Worm (Caenorhabditis elegans) whole organism, L4 larva: ENCODE measurements around the gene ttr-46.

Experiments
- F37D6.2 ChIP-seq: sonication (generic microtip); optimal IDR thresholded peaks from 2 replicates; lab custom pipeline; 2016; ENCODE audit warnings: mild to moderate bottlenecking, missing genetic modification characterization, missing compliant biosample characterization
- R02D3.7 ChIP-seq: fragments of 150-350 bp; sonication (generic microtip); optimal IDR thresholded peaks from 3 replicates; lab custom pipeline; 2014; ENCODE audit warnings: missing biosample characterization, missing genetic modification characterization
- T26A8.4 ChIP-seq: fragments of 200-800 bp; sonication (Bioruptor generic); IDR thresholded peaks from 2 replicates; pipeline ENCODE4 v1.3.6; 2022; ENCODE audit warnings: missing genetic modification characterization, missing compliant biosample characterization
- aly-2 ChIP-seq: sonication (generic microtip); optimal IDR thresholded peaks from 2 replicates; lab custom pipeline; 2018; ENCODE audit warnings: missing biosample characterization, missing genetic modification characterization
- ceh-28 ChIP-seq: fragments of 150-350 bp; optimal IDR thresholded peaks from 2 replicates; lab custom pipeline; 2014; ENCODE audit warnings: missing biosample characterization, missing genetic modification reagents, missing genetic modification characterization
- ceh-32 ChIP-seq: sonication (generic microtip); optimal IDR thresholded peaks from 2 replicates; lab custom pipeline; 2016; ENCODE audit warnings: mild to moderate bottlenecking, missing genetic modification characterization, missing compliant biosample characterization; ENCODE audit not compliant: poor library complexity
- ceh-62 ChIP-seq: sonication (generic microtip); optimal IDR thresholded peaks from 2 replicates; lab custom pipeline; 2017; ENCODE audit warnings: missing biosample characterization, missing genetic modification characterization
- ctbp-1 ChIP-seq: fragments of 200-800 bp; sonication (Bioruptor generic); IDR thresholded peaks from 2 replicates; pipeline ENCODE4 v1.3.6; 2022; ENCODE audit warnings: missing genetic modification reagents, missing genetic modification characterization, missing compliant biosample characterization
- dmd-6 ChIP-seq: fragments of 200-800 bp; sonication (Bioruptor generic); IDR thresholded peaks from 2 replicates; pipeline ENCODE4 v1.3.6; 2022; ENCODE audit warnings: missing genetic modification reagents, missing genetic modification characterization, missing compliant biosample characterization
- dmd-9 ChIP-seq: fragments of 200-800 bp; sonication (Bioruptor generic); IDR thresholded peaks from 2 replicates; pipeline ENCODE4 v1.3.6; 2022; ENCODE audit warnings: missing genetic modification reagents, missing genetic modification characterization, missing compliant biosample characterization
- dpl-1 ChIP-seq: fragments of 150-350 bp; optimal IDR thresholded peaks from 2 replicates; lab custom pipeline; 2014; ENCODE audit warnings: missing biosample characterization, missing genetic modification reagents, missing genetic modification characterization
- fkh-10 ChIP-seq: fragments of 150-350 bp; optimal IDR thresholded peaks from 2 replicates; lab custom pipeline; 2014; ENCODE audit warnings: missing biosample characterization, missing genetic modification reagents, missing genetic modification characterization
- gei-8 ChIP-seq: fragments of 200-800 bp; sonication (Bioruptor generic); optimal IDR thresholded peaks from 2 replicates; lab custom pipeline; 2018; ENCODE audit warnings: mild to moderate bottlenecking, missing genetic modification characterization, missing compliant biosample characterization
- hif-1 ChIP-seq, 2 experiments: sonication (generic microtip); optimal IDR thresholded peaks; 2 replicates each; lab custom pipeline; 2016 to 2017; ENCODE audit warnings: missing compliant biosample characterization in 2 of 2, missing genetic modification characterization in 2 of 2, missing genetic modification reagents in 2 of 2, missing genotype in 2 of 2, mild to moderate bottlenecking in 1 of 2
- hlh-11 ChIP-seq: fragments of 200-800 bp; sonication (Bioruptor generic); optimal IDR thresholded peaks from 2 replicates; lab custom pipeline; 2018; ENCODE audit warnings: mild to moderate bottlenecking, missing genetic modification characterization, missing compliant biosample characterization
- hlh-30 ChIP-seq: sonication (generic microtip); optimal IDR thresholded peaks from 2 replicates; lab custom pipeline; 2017; ENCODE audit warnings: antibody characterized with exemption, mild to moderate bottlenecking, missing genetic modification characterization, missing compliant biosample characterization; ENCODE audit not compliant: insufficient read depth
- hmg-1.1 ChIP-seq: fragments of 200-800 bp; sonication (Bioruptor generic); IDR thresholded peaks from 2 replicates; pipeline ENCODE4 v1.3.6; 2022; ENCODE audit warnings: missing genetic modification reagents, missing genetic modification characterization, missing compliant biosample characterization
- lin-1 ChIP-seq: fragments of 200-800 bp; sonication (Bioruptor generic); IDR thresholded peaks from 2 replicates; pipeline ENCODE4 v1.3.6; 2022; ENCODE audit warnings: missing genetic modification reagents, missing genetic modification characterization, missing compliant biosample characterization
- lin-15B ChIP-seq: fragments of 150-350 bp; sonication (generic microtip); optimal IDR thresholded peaks from 3 replicates; lab custom pipeline; 2014; ENCODE audit warnings: missing biosample characterization, missing genetic modification characterization
- lir-3 ChIP-seq: sonication (generic microtip); optimal IDR thresholded peaks from 2 replicates; lab custom pipeline; 2016; ENCODE audit warnings: mild to moderate bottlenecking, missing genetic modification characterization, missing compliant biosample characterization
- lsy-2 ChIP-seq, 2 experiments: fragments of 150-350 bp in 1 of 2; sonication (generic microtip) in 1 of 2; optimal IDR thresholded peaks; 2 replicates each; lab custom pipeline; 2014 to 2017; ENCODE audit warnings: missing biosample characterization in 2 of 2, missing genetic modification characterization in 2 of 2
- madf-9 ChIP-seq: fragments of 200-800 bp; sonication (Bioruptor generic); conservative IDR thresholded peaks from 2 replicates; pipeline ENCODE4 v1.3.6; 2022; ENCODE audit warnings: missing genetic modification reagents, missing genetic modification characterization, missing compliant biosample characterization
- mdl-1 ChIP-seq, 2 experiments: fragments of 150-350 bp in 1 of 2; sonication (generic microtip) in 1 of 2; optimal IDR thresholded peaks; 2 replicates each; lab custom pipeline; 2014 to 2017; ENCODE audit warnings: missing biosample characterization in 2 of 2, missing genetic modification characterization in 2 of 2
- mep-1 ChIP-seq: fragments of 150-350 bp; sonication (generic microtip); optimal IDR thresholded peaks from 3 replicates; lab custom pipeline; 2014; ENCODE audit warnings: missing biosample characterization, missing genetic modification characterization
- mxl-3 ChIP-seq: fragments of 200-800 bp; sonication (Bioruptor generic); optimal IDR thresholded peaks from 2 replicates; lab custom pipeline; 2018; ENCODE audit warnings: mild to moderate bottlenecking, missing genetic modification characterization, missing compliant biosample characterization
- nhr-111 ChIP-seq: fragments of 200-800 bp; sonication (Bioruptor generic); optimal IDR thresholded peaks from 2 replicates; lab custom pipeline; 2018; ENCODE audit warnings: mild to moderate bottlenecking, missing genetic modification characterization, missing compliant biosample characterization
- nhr-28 ChIP-seq: fragments of 150-350 bp; optimal IDR thresholded peaks from 2 replicates; lab custom pipeline; 2014; ENCODE audit warnings: missing biosample characterization, missing genetic modification characterization
- nhr-42 ChIP-seq: fragments of 200-800 bp; sonication (Bioruptor generic); IDR thresholded peaks from 2 replicates; pipeline ENCODE4 v1.3.6; 2022; ENCODE audit warnings: missing genetic modification characterization, missing compliant biosample characterization
- nhr-6 ChIP-seq: fragments of 150-350 bp; optimal IDR thresholded peaks from 2 replicates; lab custom pipeline; 2014; ENCODE audit warnings: missing biosample characterization, missing genetic modification characterization
- nhr-77 ChIP-seq: fragments of 150-350 bp; optimal IDR thresholded peaks from 2 replicates; lab custom pipeline; 2014; ENCODE audit warnings: missing biosample characterization, missing genetic modification characterization
- pha-4 ChIP-seq, 2 experiments: fragments of 150-350 bp in 1 of 2; fragments of 200-800 bp in 1 of 2; sonication (Bioruptor generic) in 1 of 2; IDR thresholded peaks in 1 of 2; optimal IDR thresholded peaks in 1 of 2; 2 replicates each; pipeline versions ENCODE4 v1.3.6 to Lab custom; 2014 to 2022; ENCODE audit warnings: missing genetic modification characterization in 2 of 2, missing genetic modification reagents in 2 of 2, missing biosample characterization in 1 of 2, missing compliant biosample characterization in 1 of 2
- php-3 ChIP-seq: fragments of 200-800 bp; sonication (Bioruptor generic); IDR thresholded peaks from 2 replicates; pipeline ENCODE4 v1.3.6; 2022; ENCODE audit warnings: missing genetic modification reagents, missing genetic modification characterization, missing compliant biosample characterization
- pqm-1 ChIP-seq: sonication (generic microtip); optimal IDR thresholded peaks from 2 replicates; lab custom pipeline; 2017; ENCODE audit warnings: missing biosample characterization, missing genetic modification characterization
- rbr-2 ChIP-seq: sonication (generic microtip); optimal IDR thresholded peaks from 2 replicates; lab custom pipeline; 2016; ENCODE audit warnings: missing genotype, missing genetic modification characterization, missing compliant biosample characterization
- snpc-1.2 ChIP-seq: fragments of 200-800 bp; sonication (Bioruptor generic); IDR thresholded peaks from 2 replicates; pipeline ENCODE4 v1.3.6; 2022; ENCODE audit warnings: missing genetic modification reagents, missing genetic modification characterization, missing compliant biosample characterization
- snpc-4 ChIP-seq: fragments of 150-350 bp; optimal IDR thresholded peaks from 2 replicates; lab custom pipeline; 2014; ENCODE audit warnings: missing biosample characterization, missing genetic modification characterization
- tra-1 ChIP-seq: fragments of 200-800 bp; sonication (Bioruptor generic); IDR thresholded peaks from 2 replicates; pipeline ENCODE4 v1.3.6; 2022; ENCODE audit warnings: missing genetic modification reagents, missing genetic modification characterization, missing compliant biosample characterization
- zag-1 ChIP-seq: fragments of 150-350 bp; optimal IDR thresholded peaks from 2 replicates; lab custom pipeline; 2014; ENCODE audit warnings: missing biosample characterization, missing genetic modification characterization
- zfp-3 ChIP-seq: fragments of 200-800 bp; sonication (Bioruptor generic); conservative IDR thresholded peaks from 2 replicates; pipeline ENCODE4 v1.3.6; 2022; ENCODE audit warnings: missing genetic modification reagents, missing genetic modification characterization, missing compliant biosample characterization
- zip-11 ChIP-seq: fragments of 200-800 bp; sonication (Bioruptor generic); IDR thresholded peaks from 2 replicates; pipeline ENCODE4 v1.3.6; 2022; ENCODE audit warnings: missing genetic modification characterization, missing compliant biosample characterization
- ztf-7 ChIP-seq: fragments of 150-350 bp; optimal IDR thresholded peaks from 2 replicates; lab custom pipeline; 2014; ENCODE audit warnings: missing biosample characterization, missing genetic modification characterization

ttr-46 gene

ce11 chrV:9927954-9928353 lies 23.1 kb upstream of the ttr-46 start (continued):
- TF ChIP-seq nhr-111 (GFP tag; lab: Kevin White, UChicago) = no peak
- TF ChIP-seq mep-1 (tag; lab: Kevin White, UChicago) = no peak
- no peak for TF ChIP-seq hif-1 (tag; optimal IDR thresholded peaks at IDR 0.05; lab: Kevin White, UChicago)
- no peak for TF ChIP-seq madf-9 (GFP tag; lab: Robert Waterston, UW)
- TF ChIP-seq gei-8 (GFP tag; lab: Kevin White, UChicago) = no peak
- TF ChIP-seq zip-11 (GFP tag; lab: Robert Waterston, UW) = no peak
- TF ChIP-seq zag-1 = no peak
- TF ChIP-seq snpc-4 = no peak
- TF ChIP-seq lir-3 = no peak
- no peak for TF ChIP-seq lin-15B
- TF ChIP-seq dmd-9 (GFP tag; lab: Robert Waterston, UW) = no peak
- no peak for TF ChIP-seq ceh-62 (tag; lab: Kevin White, UChicago)
- no peak for TF ChIP-seq T26A8.4
- no peak for TF ChIP-seq nhr-42 (GFP tag; lab: Robert Waterston, UW)
- TF ChIP-seq lsy-2 (tag; optimal IDR thresholded peaks at IDR 0.05; lab: Kevin White, UChicago) = no peak
- TF ChIP-seq nhr-28 (tag; lab: Kevin White, UChicago) = peak; percentile 30
- TF ChIP-seq ztf-7 (tag; lab: Kevin White, UChicago) = no peak
- TF ChIP-seq aly-2 (tag; lab: Kevin White, UChicago) = no peak
- TF ChIP-seq tra-1 (GFP tag; lab: Robert Waterston, UW) = no peak
- no peak for TF ChIP-seq ceh-32 (tag; lab: Kevin White, UChicago)
- TF ChIP-seq snpc-1.2 = no peak
- TF ChIP-seq rbr-2 (tag; lab: Kevin White, UChicago) = no peak
- TF ChIP-seq zfp-3 = no peak
- no peak; the same call in 1 of the 2 replicates for TF ChIP-seq php-3
- no peak for TF ChIP-seq nhr-6 (tag; lab: Kevin White, UChicago)
- no peak for TF ChIP-seq hlh-11
- no peak for TF ChIP-seq fkh-10 (GFP tag; lab: Kevin White, UChicago)
- TF ChIP-seq F37D6.2 = no peak
- TF ChIP-seq mxl-3 (GFP tag; lab: Kevin White, UChicago) = no peak
- TF ChIP-seq ctbp-1 (GFP tag; lab: Robert Waterston, UW) = no peak

ce11 chrV:9930612-9931065 lies 20.4 kb upstream of the ttr-46 start, which contains the start of the genes rmh-2 and suds-3:
Gene rmh-2, minus strand, starts transcription at chrV:9930775.
Gene suds-3, plus strand, starts transcription at chrV:9931015.
- TF ChIP-seq dpl-1 (GFP tag; lab: Kevin White, UChicago) (peak; percentile 79), hmg-1.1 (GFP tag; lab: Robert Waterston, UW) (no peak), nhr-28 (tag; lab: Kevin White, UChicago) (peak; percentile 23), pha-4 (GFP tag; IDR thresholded peaks at IDR 0.05; lab: Robert Waterston, UW) (0 out of 2 replicates have a peak, but pooled peaks have one; percentile 32), pha-4 (tag; optimal IDR thresholded peaks at IDR 0.05; lab: Kevin White, UChicago) (no peak), R02D3.7 (tag; lab: Kevin White, UChicago) (peak; percentile 85), mdl-1 (tag; optimal IDR thresholded peaks at IDR 0.05; lab: Kevin White, UChicago) (no peak), nhr-77 (peak; percentile 1), hlh-30 (tag; lab: Kevin White, UChicago) (peak; percentile 27)

- TF ChIP-seq pqm-1 (tag; lab: Kevin White, UChicago) = no peak
- TF ChIP-seq zfp-3 = no peak
- no peak for TF ChIP-seq dmd-6 (GFP tag; lab: Robert Waterston, UW)
- TF ChIP-seq mxl-3 (GFP tag; lab: Kevin White, UChicago) = no peak
- TF ChIP-seq ceh-28 (tag; lab: Kevin White, UChicago) = no peak
- no peak for TF ChIP-seq lir-3
- TF ChIP-seq lin-1 = no peak
These were observed 13.6 kb upstream of the ttr-46 start, which contains the start of gene srj-33 for ce11 chrV:9937435-9937834. Gene srj-33, minus strand, starts transcription at chrV:9937535.
